Fruit fly (Drosophila melanogaster): ENCODE measurements around the gene CG3698.

Gene CG3698

dm6 chr3L:20841465-20842109 is 43.4 kb upstream of the CG3698 start, which contains the start of the genes CSN3 and CG11456 (continued):
- TF ChIP-seq sug (tag; optimal IDR thresholded peaks at IDR 0.05) (no peak), dati (GFP tag; IDR thresholded peaks at IDR 0.05) (no peak), kah (GFP tag; optimal IDR thresholded peaks at IDR 0.05) (no peak), B-H1 (GFP tag; IDR thresholded peaks at IDR 0.05) (no peak), CG3995 (GFP tag; optimal IDR thresholded peaks at IDR 0.05) (peak; percentile 6), Vsx1 (GFP tag; optimal IDR thresholded peaks at IDR 0.05) (no peak), CG4328 (GFP tag; optimal IDR thresholded peaks at IDR 0.05) (no peak), sens (GFP tag) (peak; percentile 47), YL-1 (GFP tag; optimal IDR thresholded peaks at IDR 0.05) (peak; percentile 45), CHES-1-like (GFP tag; optimal IDR thresholded peaks at IDR 0.05) (peak; percentile 54), slou (GFP tag; optimal IDR thresholded peaks at IDR 0.05) (no peak), CG7987 (GFP tag; optimal IDR thresholded peaks at IDR 0.05) (peak; percentile 31), sim (GFP tag; IDR thresholded peaks at IDR 0.05) (no peak), br (optimal IDR thresholded peaks at IDR 0.05) (no peak), oc (tag; optimal IDR thresholded peaks at IDR 0.05) (peak; percentile 28), p53 (GFP tag; optimal IDR thresholded peaks at IDR 0.05) (no peak), CG9817 (tag; optimal IDR thresholded peaks at IDR 0.05) (peak; percentile 30), usp (GFP tag; optimal IDR thresholded peaks at IDR 0.05) (no peak), Bdp1 (GFP tag; optimal IDR thresholded peaks at IDR 0.05) (peak; percentile 6), CG42726 (GFP tag; IDR thresholded peaks at IDR 0.05; ENCODE audit: partially characterized antibody) (no peak), Dfd (GFP tag; optimal IDR thresholded peaks at IDR 0.05) (no peak), Chrac-16 (GFP tag; optimal IDR thresholded peaks at IDR 0.05) (peak; percentile 43), onecut (GFP tag; IDR thresholded peaks at IDR 0.05) (peak; percentile 27), CG10267 (tag; optimal IDR thresholded peaks at IDR 0.05) (peak; percentile 97), ftz-f1 (GFP tag; optimal IDR thresholded peaks at IDR 0.05) (no peak), CG30431 (GFP tag; optimal IDR thresholded peaks at IDR 0.05) (no peak), CG8290 (GFP tag; optimal IDR thresholded peaks at IDR 0.05) (peak; percentile 98), CG8290 (tag; optimal IDR thresholded peaks at IDR 0.05) (peak; percentile 96 to 97), rib (GFP tag; IDR thresholded peaks at IDR 0.05) (peak; percentile 82), ap (GFP tag; IDR thresholded peaks at IDR 0.05) (no peak), CG16779 (GFP tag; IDR thresholded peaks at IDR 0.05) (no peak), CG10959 (GFP tag; IDR thresholded peaks at IDR 0.05) (no peak), CG13775 (GFP tag; optimal IDR thresholded peaks at IDR 0.05) (no peak), CG12071 (GFP tag; optimal IDR thresholded peaks at IDR 0.05) (no peak), Hmr (GFP tag; optimal IDR thresholded peaks at IDR 0.05) (peak; percentile 72), bab2 (GFP tag; optimal IDR thresholded peaks at IDR 0.05) (peak; percentile 43), NK7.1 (GFP tag; optimal IDR thresholded peaks at IDR 0.05) (no peak), pum (GFP tag; optimal IDR thresholded peaks at IDR 0.05) (peak; percentile 44), CG6654 (GFP tag; optimal IDR thresholded peaks at IDR 0.05) (no peak), vnd (GFP tag; IDR thresholded peaks at IDR 0.05; ENCODE audit: partially characterized antibody) (peak; percentile 57; the same call in 2 of the 3 replicates), lov (optimal IDR thresholded peaks at IDR 0.05) (no peak), lov (GFP tag; IDR thresholded peaks at IDR 0.05) (no peak), CG15011 (GFP tag; optimal IDR thresholded peaks at IDR 0.05) (no peak), croc (GFP tag; conservative IDR thresholded peaks at IDR 0.05) (no peak), CG7745 (tag; optimal IDR thresholded peaks at IDR 0.05) (no peak), Stat92E (GFP tag; optimal IDR thresholded peaks at IDR 0.05) (peak in 1 of 3 experiments; percentile 9), E2f2 (GFP tag; IDR thresholded peaks at IDR 0.05) (peak; percentile 81), ewg (GFP tag; optimal IDR thresholded peaks at IDR 0.05) (peak; percentile 8), eyg (GFP tag; optimal IDR thresholded peaks at IDR 0.05) (no peak), CG10147 (GFP tag; optimal IDR thresholded peaks at IDR 0.05) (no peak), Meics (GFP tag; optimal IDR thresholded peaks at IDR 0.05) (no peak), ATbp (GFP tag; optimal IDR thresholded peaks at IDR 0.05) (no peak)

All from whole organism, embryonic.